Worm (Caenorhabditis elegans): ENCODE data around the gene hpk-1.

Gene hpk-1

ce11 chrX:4208495-4208894 lies 8.6 kb downstream of the hpk-1 start (continued):
- TF ChIP-seq ceh-82 (tag; optimal IDR thresholded peaks at IDR 0.05) = no peak
- peak in 1 of 2 experiments; percentile 29 for TF ChIP-seq mdl-1 (tag; optimal IDR thresholded peaks at IDR 0.05)
- TF ChIP-seq ctbp-1 (GFP tag; IDR thresholded peaks at IDR 0.05) = no peak
- no peak for TF ChIP-seq attf-4 (tag; optimal IDR thresholded peaks at IDR 0.05)
- peak; percentile 43 for TF ChIP-seq hlh-30 (tag; optimal IDR thresholded peaks at IDR 0.05; ENCODE audit: insufficient read depth)
- TF ChIP-seq T26A8.4 (GFP tag; IDR thresholded peaks at IDR 0.05) = peak; percentile 68
- no peak for TF ChIP-seq lin-1 (GFP tag; IDR thresholded peaks at IDR 0.05)
- no peak for TF ChIP-seq skn-1 (tag; optimal IDR thresholded peaks at IDR 0.05)
- no peak for TF ChIP-seq zip-11 (GFP tag; IDR thresholded peaks at IDR 0.05)
- TF ChIP-seq lin-39 (tag; optimal IDR thresholded peaks at IDR 0.05) = no peak
- no peak for TF ChIP-seq dmd-8 (GFP tag; IDR thresholded peaks at IDR 0.05)
- peak; percentile 53 for TF ChIP-seq ztf-7 (tag; optimal IDR thresholded peaks at IDR 0.05)
- peak; percentile 98 for TF ChIP-seq nhr-77 (tag; optimal IDR thresholded peaks at IDR 0.05)
- peak; percentile 54 for TF ChIP-seq jun-1 (tag; optimal IDR thresholded peaks at IDR 0.05)
- TF ChIP-seq daf-8 (GFP tag; IDR thresholded peaks at IDR 0.05) = no peak
- no peak; the same call in 1 of the 2 replicates for TF ChIP-seq vab-7 (GFP tag; IDR thresholded peaks at IDR 0.05)
- TF ChIP-seq nhr-28 (tag; optimal IDR thresholded peaks at IDR 0.05) = peak; percentile 69
- no peak for TF ChIP-seq lin-15B (tag; optimal IDR thresholded peaks at IDR 0.05)
- peak; percentile 64; the same call in 1 of the 2 replicates for TF ChIP-seq pha-4 (GFP tag; IDR thresholded peaks at IDR 0.05)
- TF ChIP-seq pha-4 (tag; optimal IDR thresholded peaks at IDR 0.05) = no peak
- TF ChIP-seq Y75B8A.6 (GFP tag; IDR thresholded peaks at IDR 0.05) = no peak
- no peak for TF ChIP-seq zfp-2 (tag; optimal IDR thresholded peaks at IDR 0.05)
- no peak for TF ChIP-seq zag-1 (tag; optimal IDR thresholded peaks at IDR 0.05)
- TF ChIP-seq F44E2.7 (GFP tag; IDR thresholded peaks at IDR 0.05) = no peak
- TF ChIP-seq dpl-1 (GFP tag; optimal IDR thresholded peaks at IDR 0.05) = no peak
- no peak for TF ChIP-seq Y48G9A.11 (GFP tag; IDR thresholded peaks at IDR 0.05)
- no peak for TF ChIP-seq D1046.2 (GFP tag; IDR thresholded peaks at IDR 0.05)
- TF ChIP-seq ceh-44 (GFP tag; IDR thresholded peaks at IDR 0.05) = no peak
- TF ChIP-seq zip-2 (tag; optimal IDR thresholded peaks at IDR 0.05) = peak; percentile 29
- no peak for TF ChIP-seq mep-1 (tag; optimal IDR thresholded peaks at IDR 0.05)
- no peak for TF ChIP-seq lir-3 (tag; optimal IDR thresholded peaks at IDR 0.05)
- no peak for TF ChIP-seq F26F4.8 (GFP tag; conservative IDR thresholded peaks at IDR 0.05)
- no peak for TF ChIP-seq ces-1 (GFP tag; optimal IDR thresholded peaks at IDR 0.05)
- 0 out of 2 replicates have a peak, but pooled peaks have one; percentile 20 for TF ChIP-seq arid-1 (GFP tag; conservative IDR thresholded peaks at IDR 0.05)
- TF ChIP-seq zfp-3 (GFP tag; conservative IDR thresholded peaks at IDR 0.05) = 0 out of 2 replicates have a peak, but pooled peaks have one; percentile 22
- no peak for TF ChIP-seq set-16 (GFP tag; IDR thresholded peaks at IDR 0.05)
- TF ChIP-seq cey-2 (tag; optimal IDR thresholded peaks at IDR 0.05; ENCODE audit: borderline replicate concordance, insufficient read depth) = no peak
- TF ChIP-seq nhr-25 (tag; optimal IDR thresholded peaks at IDR 0.05; ENCODE audit: borderline replicate concordance, insufficient read depth) = no peak
- TF ChIP-seq madf-5 (GFP tag; IDR thresholded peaks at IDR 0.05) = 0 out of 4 replicates have a peak, but pooled peaks of 1 of the 2 experiments have one; percentile 48
- no peak for TF ChIP-seq hif-1 (tag; optimal IDR thresholded peaks at IDR 0.05)
- no peak for TF ChIP-seq daf-12 (tag; optimal IDR thresholded peaks at IDR 0.05)
- no peak for TF ChIP-seq nhr-111 (GFP tag; optimal IDR thresholded peaks at IDR 0.05)
- peak; percentile 83 for TF ChIP-seq saeg-2 (GFP tag; IDR thresholded peaks at IDR 0.05)
- peak; percentile 41; the same call in 1 of the 2 replicates for TF ChIP-seq egl-43 (GFP tag; IDR thresholded peaks at IDR 0.05)
- no peak for TF ChIP-seq ZK337.2 (GFP tag; IDR thresholded peaks at IDR 0.05)
- no peak for TF ChIP-seq F37D6.2 (tag; optimal IDR thresholded peaks at IDR 0.05)
- TF ChIP-seq T20F7.1 (GFP tag; optimal IDR thresholded peaks at IDR 0.05) = no peak
- no peak for TF ChIP-seq unc-39 (tag; optimal IDR thresholded peaks at IDR 0.05)
- peak; percentile 85 for TF ChIP-seq dve-1 (tag; optimal IDR thresholded peaks at IDR 0.05; ENCODE audit: insufficient read depth)
- TF ChIP-seq nhr-42 (GFP tag; IDR thresholded peaks at IDR 0.05) = peak; percentile 93
- TF ChIP-seq spr-1 (tag; optimal IDR thresholded peaks at IDR 0.05) = no peak
